Fruit fly (Drosophila melanogaster) Kc167 (cell line): ENCODE measurements around the gene Mob3.

Experiments used
- Myc ChIP-seq: fragments of >200 bp; optimal IDR thresholded peaks from 2 replicates; lab custom pipeline; 2017; ENCODE audit warnings: missing external identifiers
- Sin3A ChIP-seq: fragments of >200 bp; optimal IDR thresholded peaks from 2 replicates; lab custom pipeline; 2018; ENCODE audit warnings: missing external identifiers
- h ChIP-seq: fragments of >200 bp; optimal IDR thresholded peaks from 3 replicates; lab custom pipeline; 2018; ENCODE audit warnings: missing external identifiers
- insv ChIP-seq: fragments of >200 bp; optimal IDR thresholded peaks from 3 replicates; lab custom pipeline; 2018; ENCODE audit warnings: missing external identifiers
- psq ChIP-seq: fragments of >200 bp; optimal IDR thresholded peaks from 2 replicates; lab custom pipeline; 2017; ENCODE audit warnings: missing external identifiers
- ttk ChIP-seq: sonication (Bioruptor generic); optimal IDR thresholded peaks from 2 replicates; lab custom pipeline; 2017; ENCODE audit warnings: missing external identifiers

The Mob3 gene

DNA sequence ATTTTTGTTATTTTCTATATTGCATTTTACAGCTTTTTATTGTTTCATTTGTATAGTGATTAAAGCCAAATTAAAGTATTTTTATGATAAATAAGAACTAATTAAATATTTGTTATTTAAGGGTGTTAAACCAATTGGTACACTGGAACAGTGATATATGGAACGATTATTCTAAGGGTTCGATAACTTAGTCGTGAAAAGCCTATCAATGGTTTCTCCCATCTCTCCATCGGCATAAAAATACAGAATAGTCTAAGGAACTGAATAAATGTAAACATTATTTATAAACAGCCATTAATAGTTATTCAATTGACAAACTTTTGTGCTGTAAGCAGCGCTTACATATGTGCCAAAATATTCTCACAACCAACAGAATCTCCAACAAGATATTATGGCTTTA, at the start of gene Mob3:
Mob3 (plus strand) TSS at position 208 of the 400 bp plus-strand sequence.
- TF ChIP-seq Myc (lab: Kevin White, UChicago) (no peak), ttk (lab: Kevin White, UChicago) (no peak), psq (lab: Kevin White, UChicago) (no peak), h (no peak), Sin3A (lab: Kevin White, UChicago) (no peak), insv (no peak)

DNA sequence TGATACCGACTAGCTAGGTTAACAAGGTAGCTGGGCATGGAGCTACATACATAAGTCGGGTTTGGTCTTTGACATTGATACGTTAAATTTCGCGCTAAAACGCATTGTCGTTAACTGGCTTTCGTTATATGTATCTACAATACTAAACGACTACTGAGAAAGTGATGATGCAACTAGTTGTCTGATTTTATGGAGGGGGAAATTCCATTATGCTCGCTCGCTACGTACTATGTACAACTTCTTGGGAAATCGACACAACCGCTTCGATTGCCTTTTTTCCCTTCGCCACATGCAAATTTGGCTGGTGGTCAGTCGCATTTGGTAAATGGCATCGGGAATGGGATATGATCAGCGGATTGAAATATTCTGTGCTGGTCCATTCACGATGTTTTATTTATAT, 45.1 kb upstream of the Mob3 start:
- TF ChIP-seq ttk (lab: Kevin White, UChicago) (no peak), Sin3A (lab: Kevin White, UChicago) (no peak), h (no peak), insv (no peak), psq (lab: Kevin White, UChicago) (no peak), Myc (lab: Kevin White, UChicago) (no peak)

DNA sequence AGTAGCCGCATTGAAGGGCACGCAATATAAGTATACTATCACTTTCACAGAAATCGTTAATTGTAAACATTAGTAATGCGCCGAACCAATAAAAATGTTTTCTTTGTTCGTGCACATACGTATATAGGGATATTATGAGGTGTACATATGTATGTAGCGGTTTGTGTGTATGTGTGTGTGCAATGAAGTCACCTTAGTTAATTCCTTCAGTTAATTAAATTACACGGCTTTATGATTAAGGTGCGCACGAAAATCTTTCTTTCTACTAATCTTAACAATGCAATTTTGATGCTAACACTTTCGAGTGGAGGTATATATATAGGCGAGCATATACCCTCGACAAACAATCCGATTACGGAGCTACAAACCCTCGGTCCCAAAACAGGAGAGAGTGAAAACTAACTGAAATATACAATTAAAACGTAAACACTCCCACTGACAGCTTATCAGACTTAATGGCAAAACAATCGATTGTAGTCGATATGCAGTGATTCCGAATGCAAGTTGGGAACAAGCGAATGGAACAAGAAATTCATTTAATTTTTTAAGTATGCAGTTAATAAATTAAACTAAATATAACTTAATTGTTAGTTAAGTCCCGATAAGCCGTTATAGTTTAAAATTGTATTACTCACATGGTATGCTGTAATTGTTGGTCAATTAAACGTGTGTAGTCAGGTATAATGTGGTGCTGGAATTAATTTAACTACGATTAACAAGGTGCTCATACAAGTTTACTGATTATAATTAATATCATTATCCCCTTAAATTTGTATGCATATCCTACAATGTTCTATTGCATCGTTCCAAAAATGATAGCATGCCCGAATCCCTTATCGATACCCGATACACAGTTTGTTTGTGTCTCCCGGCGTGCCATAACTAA, 44.4 kb upstream of the Mob3 start, which contains the start of the genes Npc1a and Prosalpha6:
Npc1a (minus strand) TSS at position 716 of the 886 bp plus-strand sequence.
Prosalpha6 (plus strand) TSS at position 851 of the 886 bp plus-strand sequence.
- TF ChIP-seq Myc (lab: Kevin White, UChicago): no peak
- no peak for TF ChIP-seq insv
- TF ChIP-seq ttk (lab: Kevin White, UChicago): no peak
- TF ChIP-seq psq (lab: Kevin White, UChicago): no peak
- TF ChIP-seq h: no peak
- no peak for TF ChIP-seq Sin3A (lab: Kevin White, UChicago)

DNA sequence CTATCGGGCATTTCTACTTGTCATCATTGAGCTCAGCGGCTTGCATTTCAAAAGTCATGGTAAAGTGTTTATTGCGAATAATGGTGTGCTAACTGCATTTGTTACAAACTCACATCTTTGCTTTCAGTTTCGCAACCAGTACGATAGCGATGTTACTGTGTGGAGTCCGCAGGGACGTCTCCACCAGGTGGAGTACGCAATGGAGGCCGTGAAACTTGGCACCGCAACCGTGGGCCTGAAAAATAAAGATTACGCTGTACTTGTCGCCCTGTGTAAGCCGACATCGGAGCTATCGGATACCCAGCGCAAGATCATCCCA, 43.8 kb upstream of the Mob3 start:
- TF ChIP-seq psq (lab: Kevin White, UChicago) (no peak), h (no peak), insv (no peak), Myc (lab: Kevin White, UChicago) (no peak), Sin3A (lab: Kevin White, UChicago) (no peak), ttk (lab: Kevin White, UChicago) (no peak)

DNA sequence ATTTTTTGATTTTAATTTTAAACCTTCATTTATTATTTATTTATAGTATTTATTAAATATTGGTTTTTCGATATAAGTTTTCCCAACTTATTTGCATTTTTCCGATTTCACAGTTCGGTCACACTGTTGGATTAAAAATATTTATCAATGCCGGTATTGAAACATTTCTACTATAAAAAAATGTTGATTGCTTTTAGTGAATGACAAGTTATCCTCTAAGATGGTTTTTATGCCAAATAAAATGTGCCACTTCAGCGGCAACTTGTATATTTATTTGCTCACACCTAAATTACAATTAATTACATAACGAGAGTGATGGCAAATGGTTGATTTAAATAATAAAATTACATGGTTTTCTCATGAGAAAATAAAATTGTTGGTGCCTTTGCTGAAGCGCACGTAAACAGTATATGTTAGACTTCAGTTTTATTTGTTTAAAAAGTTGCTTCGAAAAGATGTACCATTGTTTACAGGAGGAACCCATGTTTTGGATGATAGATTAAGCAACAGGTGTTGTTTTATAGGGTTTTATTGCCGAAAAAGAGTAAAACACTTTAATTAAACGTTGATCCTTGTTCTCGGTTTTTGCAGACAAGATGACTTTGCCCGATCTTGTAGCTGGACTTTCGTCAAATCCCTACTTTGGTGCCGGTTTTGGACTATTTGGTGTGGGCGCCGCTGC, 42.4 kb upstream of the Mob3 start, which contains the start of gene Bcs1:
Bcs1 (plus strand) TSS at position 108 of the 682 bp plus-strand sequence.
- TF ChIP-seq Myc (lab: Kevin White, UChicago): no peak

DNA sequence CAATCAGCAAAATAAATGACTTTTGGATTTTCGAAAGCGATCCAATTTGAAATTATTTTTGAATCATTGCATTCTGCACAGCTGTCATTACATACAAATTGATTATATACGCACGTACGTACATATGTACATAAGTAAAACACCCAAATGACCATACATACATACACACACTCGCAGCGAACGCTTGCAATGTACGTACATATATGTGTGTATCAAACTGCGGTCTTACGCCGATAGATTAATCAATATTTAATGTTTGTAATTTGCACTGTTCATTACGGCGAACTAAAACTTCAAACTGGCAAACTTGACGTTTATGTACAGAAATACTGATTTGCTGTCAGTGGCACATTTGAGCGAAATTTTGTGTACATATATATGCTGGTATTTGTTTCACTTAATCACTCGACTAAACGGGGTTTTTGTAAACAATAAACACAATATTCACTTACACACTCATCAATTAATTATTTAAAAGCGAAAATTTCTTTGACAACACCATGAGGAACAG, 38.9 kb upstream of the Mob3 start:
- no peak for TF ChIP-seq psq (lab: Kevin White, UChicago)
- TF ChIP-seq h: no peak
- TF ChIP-seq Sin3A (lab: Kevin White, UChicago): no peak
- TF ChIP-seq insv: no peak
- TF ChIP-seq Myc (lab: Kevin White, UChicago): no peak
- no peak for TF ChIP-seq ttk (lab: Kevin White, UChicago)

DNA sequence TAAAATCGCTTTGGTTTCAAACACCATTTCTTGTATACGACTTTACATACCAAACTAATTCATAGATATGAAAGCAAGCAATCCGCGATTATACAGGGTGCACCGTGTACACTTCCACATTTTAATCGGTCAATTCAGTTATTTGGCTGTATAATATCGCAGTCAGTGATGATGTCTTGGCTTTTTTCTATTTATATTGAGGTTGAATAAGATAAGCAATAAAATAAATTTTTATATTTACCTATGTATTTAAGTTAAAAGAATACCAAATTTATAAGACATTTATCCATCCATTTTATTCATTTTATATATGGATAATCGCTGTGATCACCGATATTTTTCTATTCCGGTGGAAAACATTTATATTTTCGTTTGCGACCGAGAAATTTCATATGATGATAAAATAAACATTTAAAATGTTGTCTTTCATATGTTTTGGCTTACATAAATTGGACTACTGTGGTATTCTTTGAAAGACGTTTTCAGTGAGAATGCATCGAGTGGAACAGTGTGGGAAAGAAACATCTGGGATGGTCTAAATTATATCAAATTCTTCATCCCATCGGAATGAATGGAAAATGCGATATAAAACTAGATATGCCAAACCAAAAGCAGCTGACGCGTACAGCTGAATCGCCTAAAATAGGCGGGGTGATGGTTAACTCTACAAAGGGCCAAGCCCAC, 38.3 kb upstream of the Mob3 start, which contains the start of gene CG5708:
CG5708 (minus strand) TSS at position 85 of the 684 bp plus-strand sequence.
- TF ChIP-seq psq (lab: Kevin White, UChicago) (no peak), ttk (lab: Kevin White, UChicago) (no peak), Myc (lab: Kevin White, UChicago) (no peak), h (no peak), Sin3A (lab: Kevin White, UChicago) (no peak), insv (no peak)

DNA sequence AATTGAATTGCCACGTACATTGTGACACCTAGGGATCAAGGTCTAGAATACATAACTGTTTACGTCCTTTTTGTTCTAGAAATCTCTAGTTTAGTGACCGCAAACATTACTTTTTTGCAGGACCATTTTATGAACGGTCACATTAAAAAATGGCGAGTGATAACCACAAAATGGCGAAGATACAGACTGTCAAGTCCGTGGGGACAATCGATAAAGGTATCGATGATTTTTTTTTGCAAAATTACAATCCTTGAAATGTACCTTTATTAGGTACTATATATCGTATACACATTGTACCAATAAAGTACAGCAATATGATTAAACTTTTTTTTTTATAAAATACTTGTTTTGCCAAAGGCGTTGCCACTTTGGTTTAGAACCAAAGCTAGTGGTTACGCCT, 34.7 kb upstream of the Mob3 start:
- TF ChIP-seq Sin3A (lab: Kevin White, UChicago) (no peak), insv (no peak), h (no peak), ttk (lab: Kevin White, UChicago) (no peak), psq (lab: Kevin White, UChicago) (no peak), Myc (lab: Kevin White, UChicago) (no peak)

DNA sequence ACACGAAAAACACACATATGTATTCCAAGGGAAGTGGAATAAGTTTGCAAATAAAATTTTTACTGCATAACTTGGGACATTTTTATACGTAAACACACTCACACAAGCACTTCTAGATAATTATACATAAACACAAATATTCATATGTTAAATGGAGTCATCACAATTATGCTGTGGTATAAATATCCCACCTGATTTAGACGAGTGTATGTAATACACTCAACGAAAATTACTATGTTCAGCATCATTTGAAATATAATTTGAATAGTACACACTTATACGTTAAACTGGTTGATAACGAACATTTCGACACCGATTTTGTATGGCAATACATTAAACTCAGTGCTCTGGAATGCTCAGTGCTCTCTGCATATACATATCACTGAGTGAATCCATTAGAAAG, 34.0 kb upstream of the Mob3 start:
- TF ChIP-seq Sin3A (lab: Kevin White, UChicago) (no peak), Myc (lab: Kevin White, UChicago) (no peak), ttk (lab: Kevin White, UChicago) (no peak), psq (lab: Kevin White, UChicago) (no peak), insv (no peak)

DNA sequence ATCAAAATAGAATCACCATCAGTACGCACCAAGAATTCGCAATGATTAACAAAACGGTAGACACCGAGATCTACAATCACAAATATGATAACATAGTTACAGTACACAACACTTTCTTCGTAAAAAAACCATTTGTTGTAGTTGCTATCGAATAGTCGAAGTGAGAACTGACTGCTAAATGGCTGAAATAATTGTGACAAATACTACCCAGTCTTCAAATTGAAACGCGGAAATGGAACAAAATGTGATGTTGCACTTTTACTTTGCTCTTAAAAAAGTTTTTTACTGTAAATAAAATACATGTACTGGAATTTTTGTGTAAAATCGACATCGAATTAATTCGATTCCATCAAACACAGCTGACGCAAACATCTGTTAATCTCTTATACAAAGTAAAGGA, 33.6 kb upstream of the Mob3 start, which contains the start of gene ova:
ova (minus strand) TSS at position 183 of the 400 bp plus-strand sequence.
- TF ChIP-seq ttk (lab: Kevin White, UChicago): no peak
- no peak for TF ChIP-seq h
- TF ChIP-seq psq (lab: Kevin White, UChicago): no peak
- no peak for TF ChIP-seq insv
- TF ChIP-seq Myc (lab: Kevin White, UChicago): no peak
- TF ChIP-seq Sin3A (lab: Kevin White, UChicago): no peak

DNA sequence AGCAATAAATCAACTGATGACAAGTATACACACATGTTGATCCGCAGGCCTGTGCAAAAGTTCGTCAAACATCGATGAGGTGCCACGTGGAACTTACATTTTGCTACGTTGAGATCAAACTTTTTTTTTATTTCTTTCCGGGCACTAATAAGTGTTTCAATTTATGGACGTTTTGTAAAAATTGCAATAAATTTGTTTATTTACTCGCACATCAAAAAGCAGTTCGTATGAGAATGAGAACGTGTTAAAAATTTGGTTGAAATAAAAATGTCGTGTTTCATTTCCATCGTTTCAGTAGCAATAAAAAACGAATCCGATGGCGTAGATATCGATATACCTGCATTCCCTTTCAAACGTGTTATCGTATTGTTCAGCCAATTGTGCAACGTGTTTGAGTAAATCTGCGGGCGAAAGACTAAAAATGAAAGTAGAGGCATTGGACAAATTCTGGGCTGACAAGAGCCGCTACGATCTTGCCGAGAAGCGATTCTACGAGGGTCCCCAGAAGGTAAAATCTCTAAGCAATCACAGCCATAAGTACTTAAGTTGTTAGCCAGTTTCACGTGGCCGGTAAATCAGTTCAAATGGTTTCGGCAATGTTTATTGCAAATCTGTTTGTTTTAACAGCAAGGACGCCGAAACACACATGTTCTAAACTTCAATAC, 32.9 kb upstream of the Mob3 start, which contains the start of gene eEF1delta:
eEF1delta (plus strand) TSS at position 356 of the 665 bp plus-strand sequence.
- TF ChIP-seq Myc (lab: Kevin White, UChicago): no peak
- TF ChIP-seq ttk (lab: Kevin White, UChicago): no peak
- no peak for TF ChIP-seq Sin3A (lab: Kevin White, UChicago)
- TF ChIP-seq insv: no peak
- TF ChIP-seq psq (lab: Kevin White, UChicago): no peak
- TF ChIP-seq h: no peak
